Fruit fly (Drosophila melanogaster): ENCODE measurements around the gene CG17544.

The CG17544 gene

DNA sequence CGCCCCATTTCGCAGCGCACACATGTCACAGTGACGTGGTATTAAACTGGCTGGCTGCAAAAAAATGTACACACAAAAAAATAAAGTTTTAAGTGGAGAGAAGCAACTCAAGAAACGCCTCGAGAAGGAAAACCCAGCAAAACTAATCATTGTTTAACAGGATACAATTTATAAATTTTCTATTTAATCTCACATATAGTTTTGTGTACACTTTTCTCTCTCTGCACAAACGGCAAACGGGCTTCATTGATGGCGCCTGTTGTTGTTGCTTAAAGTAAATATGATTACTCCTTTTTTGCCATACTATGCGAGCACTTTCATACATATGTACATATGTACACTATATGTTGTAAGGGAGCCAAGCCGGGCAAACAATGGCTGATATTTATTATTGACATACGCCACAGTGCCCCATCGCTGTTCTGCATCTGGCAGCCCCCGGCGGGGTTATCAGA, 40.2 kb downstream of the CG17544 start (continued):
- TF ChIP-seq CG17802 (tag; optimal IDR thresholded peaks at IDR 0.05) (peak; percentile 14), CG11695 (GFP tag; IDR thresholded peaks at IDR 0.05) (peak; percentile 53; the same call in 2 of the 3 replicates), CG15011 (GFP tag; optimal IDR thresholded peaks at IDR 0.05) (no peak), CG12391 (tag; optimal IDR thresholded peaks at IDR 0.05) (peak; percentile 68), CG15696 (tag; optimal IDR thresholded peaks at IDR 0.05) (peak; percentile 88), Hey (tag; optimal IDR thresholded peaks at IDR 0.05) (no peak), Adf1 (GFP tag; IDR thresholded peaks at IDR 0.05) (no peak), CG2129 (GFP tag; IDR thresholded peaks at IDR 0.05; ENCODE audit: partially characterized antibody) (no peak), ab (GFP tag; optimal IDR thresholded peaks at IDR 0.05) (peak; percentile 59), CG31441 (GFP tag; IDR thresholded peaks at IDR 0.05) (peak; percentile 57), CG4820 (GFP tag; optimal IDR thresholded peaks at IDR 0.05) (peak; percentile 61), Ssrp (tag; optimal IDR thresholded peaks at IDR 0.05) (peak; percentile 53), sna (GFP tag; IDR thresholded peaks at IDR 0.05; ENCODE audit: partially characterized antibody) (no peak), Deaf1 (tag; optimal IDR thresholded peaks at IDR 0.05) (no peak), Spps (tag; optimal IDR thresholded peaks at IDR 0.05) (peak; percentile 46), CG17568 (GFP tag; optimal IDR thresholded peaks at IDR 0.05) (no peak), Dbx (GFP tag; IDR thresholded peaks at IDR 0.05) (no peak), Dip2 (GFP tag; IDR thresholded peaks at IDR 0.05) (no peak), CG10147 (GFP tag; optimal IDR thresholded peaks at IDR 0.05) (no peak), chn (GFP tag; optimal IDR thresholded peaks at IDR 0.05) (peak; percentile 44), E2f2 (GFP tag; IDR thresholded peaks at IDR 0.05) (peak; percentile 31; the same call in 1 of the 2 replicates), klu (GFP tag; IDR thresholded peaks at IDR 0.05) (no peak), jing (GFP tag; optimal IDR thresholded peaks at IDR 0.05) (no peak), zfh2 (GFP tag; optimal IDR thresholded peaks at IDR 0.05) (no peak), D (optimal IDR thresholded peaks at IDR 0.05) (no peak), D (GFP tag; optimal IDR thresholded peaks at IDR 0.05) (peak; percentile 70), lola (GFP tag; optimal IDR thresholded peaks at IDR 0.05) (peak in 1 of 3 experiments; percentile 67), CG32772 (GFP tag; IDR thresholded peaks at IDR 0.05) (0 out of 2 replicates have a peak, but pooled peaks have one; percentile 18), CG1529 (GFP tag; optimal IDR thresholded peaks at IDR 0.05) (peak; percentile 35), pum (GFP tag; optimal IDR thresholded peaks at IDR 0.05) (peak; percentile 43), usp (GFP tag; optimal IDR thresholded peaks at IDR 0.05) (no peak), MTF-1 (GFP tag; optimal IDR thresholded peaks at IDR 0.05; ENCODE audit: borderline replicate concordance) (peak; percentile 47), ap (GFP tag; IDR thresholded peaks at IDR 0.05) (peak; percentile 42; the same call in 1 of the 2 replicates), zf30C (GFP tag; optimal IDR thresholded peaks at IDR 0.05) (peak; percentile 43), schlank (tag; optimal IDR thresholded peaks at IDR 0.05) (no peak), B-H2 (GFP tag; optimal IDR thresholded peaks at IDR 0.05) (no peak), CG1233 (GFP tag; optimal IDR thresholded peaks at IDR 0.05) (peak; percentile 29), Elba2 (GFP tag; optimal IDR thresholded peaks at IDR 0.05) (no peak), CG17359 (tag; optimal IDR thresholded peaks at IDR 0.05) (peak; percentile 55), CG15601 (tag; optimal IDR thresholded peaks at IDR 0.05) (peak; percentile 33), vvl (GFP tag; IDR thresholded peaks at IDR 0.05) (peak; percentile 67; the same call in 1 of the 2 replicates), phol (tag; optimal IDR thresholded peaks at IDR 0.05) (peak; percentile 57), PHDP (tag; optimal IDR thresholded peaks at IDR 0.05) (peak; percentile 64), sima (GFP tag; optimal IDR thresholded peaks at IDR 0.05) (peak; percentile 39), GATAe (GFP tag; conservative IDR thresholded peaks at IDR 0.05) (no peak), maf-S (GFP tag; optimal IDR thresholded peaks at IDR 0.05) (no peak), dmrt11E (tag; optimal IDR thresholded peaks at IDR 0.05) (peak; percentile 77), CG32767 (GFP tag; IDR thresholded peaks at IDR 0.05) (no peak), Neu2 (GFP tag; optimal IDR thresholded peaks at IDR 0.05; ENCODE audit: borderline replicate concordance) (no peak), luna (GFP tag; optimal IDR thresholded peaks at IDR 0.05) (no peak), lbe (GFP tag; optimal IDR thresholded peaks at IDR 0.05) (peak; percentile 25)
